Fruit fly (Drosophila melanogaster) whole organism, embryonic: ENCODE data around the gene CG3598.

Source experiments
- Aef1 ChIP-seq: fragments of 200-800 bp; sonication (Bioruptor generic); IDR thresholded peaks from 3 replicates; pipeline ENCODE4 v1.3.6; 2022; ENCODE audit warnings: missing biosample characterization, missing genetic modification characterization
- Asciz ChIP-seq: fragments of 200-800 bp; sonication (Bioruptor generic); optimal IDR thresholded peaks from 2 replicates; lab custom pipeline; 2017; ENCODE audit warnings: missing biosample characterization, mild to moderate bottlenecking, missing genetic modification characterization, missing genetic modification reagents
- Bdp1 ChIP-seq: fragments of 200-800 bp; sonication (Bioruptor generic); optimal IDR thresholded peaks from 3 replicates; lab custom pipeline; 2016; ENCODE audit warnings: missing biosample characterization, missing genetic modification characterization
- CG11085 ChIP-seq: fragments of 200-800 bp; sonication (Bioruptor generic); IDR thresholded peaks from 2 replicates; pipeline ENCODE4 v1.3.6; 2022; ENCODE audit warnings: missing biosample characterization, missing genetic modification characterization
- CG14014 ChIP-seq: fragments of 200-800 bp; sonication (Bioruptor generic); IDR thresholded peaks from 2 replicates; pipeline ENCODE4 v1.3.6; 2022; ENCODE audit warnings: missing biosample characterization, missing genetic modification characterization
- CG14710 ChIP-seq: fragments of 200-800 bp; sonication (Bioruptor generic); optimal IDR thresholded peaks from 3 replicates; lab custom pipeline; 2019; ENCODE audit warnings: missing biosample characterization, mild to moderate bottlenecking, missing genetic modification characterization, moderate library complexity
- CG1603 ChIP-seq: fragments of 200-800 bp; sonication (Bioruptor generic); optimal IDR thresholded peaks from 2 replicates; lab custom pipeline; 2019; ENCODE audit warnings: missing biosample characterization, mild to moderate bottlenecking, missing genetic modification characterization, moderate library complexity
- CG16815 ChIP-seq: fragments of 200-800 bp; sonication (Bioruptor generic); optimal IDR thresholded peaks from 3 replicates; lab custom pipeline; 2017; ENCODE audit warnings: missing biosample characterization, mild to moderate bottlenecking, missing genetic modification characterization
- CG1792 ChIP-seq: fragments of 200-800 bp; sonication (Bioruptor generic); optimal IDR thresholded peaks from 2 replicates; lab custom pipeline; 2016; ENCODE audit warnings: missing biosample characterization, missing genetic modification characterization
- CG2120 ChIP-seq: fragments of 200-800 bp; sonication (Bioruptor generic); optimal IDR thresholded peaks from 3 replicates; lab custom pipeline; 2016; ENCODE audit warnings: missing biosample characterization, missing genetic modification characterization
- CG3065 ChIP-seq: fragments of 200-800 bp; sonication (Bioruptor generic); optimal IDR thresholded peaks from 2 replicates; lab custom pipeline; 2016; ENCODE audit warnings: missing biosample characterization, missing genetic modification characterization
- CG32532 ChIP-seq: fragments of 200-800 bp; sonication (Bioruptor generic); IDR thresholded peaks from 2 replicates; pipeline ENCODE4 v1.3.6; 2022; ENCODE audit warnings: missing biosample characterization, missing genetic modification characterization
- CG4328 ChIP-seq: fragments of 200-800 bp; sonication (Bioruptor generic); optimal IDR thresholded peaks from 3 replicates; lab custom pipeline; 2017; ENCODE audit warnings: missing biosample characterization, missing genetic modification reagents, missing genetic modification characterization
- CG6654 ChIP-seq: fragments of 200-800 bp; sonication (Bioruptor generic); optimal IDR thresholded peaks from 2 replicates; lab custom pipeline; 2017; ENCODE audit warnings: missing biosample characterization, mild to moderate bottlenecking, missing genetic modification characterization
- CG6854 ChIP-seq: fragments of 200-800 bp; sonication (Bioruptor generic); optimal IDR thresholded peaks from 3 replicates; lab custom pipeline; 2017; ENCODE audit warnings: missing biosample characterization, mild to moderate bottlenecking, missing genetic modification characterization
- CG8290 ChIP-seq, 3 experiments: fragments of 200-800 bp; sonication (Bioruptor generic); optimal IDR thresholded peaks; 2 replicates each; lab custom pipeline; 2016 to 2019; ENCODE audit warnings: missing biosample characterization in 3 of 3, missing genetic modification characterization in 3 of 3, mild to moderate bottlenecking in 2 of 3, moderate library complexity in 1 of 3
- CoRest ChIP-seq: fragments of 200-800 bp; sonication (Bioruptor generic); optimal IDR thresholded peaks from 3 replicates; lab custom pipeline; 2018; ENCODE audit warnings: missing biosample characterization, mild to moderate bottlenecking, missing genetic modification characterization, moderate library complexity
- Dbx ChIP-seq: fragments of 200-800 bp; sonication (Bioruptor generic); IDR thresholded peaks from 3 replicates; pipeline ENCODE4 v1.3.6; 2022; ENCODE audit warnings: missing biosample characterization, missing genetic modification characterization
- Fer2 ChIP-seq: fragments of 200-800 bp; sonication (Bioruptor generic); optimal IDR thresholded peaks from 2 replicates; lab custom pipeline; 2018; ENCODE audit warnings: missing biosample characterization, mild to moderate bottlenecking, missing genetic modification characterization, moderate library complexity
- Hr51 ChIP-seq, 2 experiments: fragments of 200-800 bp; sonication (Bioruptor generic); optimal IDR thresholded peaks; 2 replicates in 1 of 2; 3 replicates in 1 of 2; lab custom pipeline; 2016 to 2018; ENCODE audit warnings: missing biosample characterization in 2 of 2, missing genetic modification characterization in 2 of 2, mild to moderate bottlenecking in 1 of 2, moderate library complexity in 1 of 2
- MTF-1 ChIP-seq: fragments of 200-800 bp; sonication (Bioruptor generic); optimal IDR thresholded peaks from 2 replicates; lab custom pipeline; 2018; ENCODE audit warnings: missing biosample characterization, mild to moderate bottlenecking, missing genetic modification characterization, borderline replicate concordance
- Mes4 ChIP-seq: fragments of 200-800 bp; sonication (Bioruptor generic); optimal IDR thresholded peaks from 2 replicates; lab custom pipeline; 2016; ENCODE audit warnings: missing biosample characterization, missing genetic modification characterization
- Nf-YA ChIP-seq: fragments of 200-800 bp; sonication (Bioruptor generic); IDR thresholded peaks from 2 replicates; pipeline ENCODE4 v1.3.6; 2022; ENCODE audit warnings: missing biosample characterization, missing genetic modification characterization
- NfI ChIP-seq: fragments of 200-800 bp; sonication (Bioruptor generic); optimal IDR thresholded peaks from 3 replicates; lab custom pipeline; 2018; ENCODE audit warnings: missing biosample characterization, mild to moderate bottlenecking, missing genetic modification characterization, moderate library complexity
- Optix ChIP-seq: fragments of 200-800 bp; sonication (Bioruptor generic); IDR thresholded peaks from 3 replicates; pipeline ENCODE4 v1.3.6; 2022; ENCODE audit warnings: missing biosample characterization, missing genetic modification characterization
- Ravus ChIP-seq: fragments of 200-800 bp; sonication (Bioruptor generic); IDR thresholded peaks from 2 replicates; pipeline ENCODE4 v1.3.6; 2022; ENCODE audit warnings: missing biosample characterization, missing genetic modification characterization
- Sin3A ChIP-seq: fragments of >200 bp; optimal IDR thresholded peaks from 2 replicates; lab custom pipeline; 2018
- Taf1 ChIP-seq: fragments of 200-800 bp; sonication (Bioruptor generic); IDR thresholded peaks from 2 replicates; pipeline ENCODE4 v1.3.6; 2022; ENCODE audit warnings: missing biosample characterization, missing genetic modification characterization
- ase ChIP-seq: fragments of 200-800 bp; sonication (Bioruptor generic); IDR thresholded peaks from 3 replicates; pipeline ENCODE4 v1.3.6; 2022; ENCODE audit warnings: missing biosample characterization, missing genetic modification characterization
- bcd ChIP-seq: fragments of 200-800 bp; sonication (Bioruptor generic); optimal IDR thresholded peaks from 2 replicates; lab custom pipeline; 2017; ENCODE audit warnings: missing biosample characterization, mild to moderate bottlenecking, missing genetic modification characterization
- bigmax ChIP-seq: fragments of 200-800 bp; sonication (Bioruptor generic); optimal IDR thresholded peaks from 2 replicates; lab custom pipeline; 2018; ENCODE audit warnings: missing biosample characterization, mild to moderate bottlenecking, missing genetic modification characterization
- ci ChIP-seq: fragments of 200-800 bp; sonication (Bioruptor generic); IDR thresholded peaks from 3 replicates; pipeline ENCODE4 v1.3.6; 2022; ENCODE audit warnings: missing biosample characterization, missing genetic modification characterization
- crc ChIP-seq: fragments of 200-800 bp; sonication (Bioruptor generic); optimal IDR thresholded peaks from 2 replicates; lab custom pipeline; 2016; ENCODE audit warnings: missing biosample characterization, missing genetic modification characterization
- croc ChIP-seq: fragments of 200-800 bp; sonication (Bioruptor generic); conservative IDR thresholded peaks from 3 replicates; pipeline ENCODE4 v1.3.6; 2022; ENCODE audit warnings: missing biosample characterization, missing genetic modification characterization
- disco-r ChIP-seq: fragments of 200-800 bp; sonication (Bioruptor generic); optimal IDR thresholded peaks from 2 replicates; lab custom pipeline; 2016; ENCODE audit warnings: missing biosample characterization, missing genetic modification characterization
- eyg ChIP-seq: fragments of 200-800 bp; sonication (Bioruptor generic); optimal IDR thresholded peaks from 3 replicates; lab custom pipeline; 2016; ENCODE audit warnings: missing biosample characterization, missing genetic modification characterization
- gcm ChIP-seq: fragments of 200-800 bp; sonication (Bioruptor generic); optimal IDR thresholded peaks from 2 replicates; lab custom pipeline; 2019; ENCODE audit warnings: missing biosample characterization, mild to moderate bottlenecking, missing genetic modification characterization, moderate library complexity
- grau ChIP-seq: fragments of 200-800 bp; optimal IDR thresholded peaks from 3 replicates; lab custom pipeline; 2019; ENCODE audit warnings: missing biosample characterization, mild to moderate bottlenecking, missing genetic modification characterization, moderate library complexity
- gro ChIP-seq: fragments of 200-800 bp; sonication (Bioruptor generic); optimal IDR thresholded peaks from 2 replicates; lab custom pipeline; 2016; ENCODE audit warnings: missing biosample characterization, missing genetic modification characterization
- ham ChIP-seq: fragments of 200-800 bp; sonication (Bioruptor generic); IDR thresholded peaks from 2 replicates; pipeline ENCODE4 v1.3.6; 2022; ENCODE audit warnings: missing biosample characterization, missing genetic modification characterization
- lab ChIP-seq: fragments of 200-800 bp; sonication (Bioruptor generic); optimal IDR thresholded peaks from 3 replicates; lab custom pipeline; 2017; ENCODE audit warnings: missing biosample characterization, missing genetic modification characterization, mild to moderate bottlenecking, moderate library complexity, missing genetic modification reagents
- lola ChIP-seq, 3 experiments: fragments of >200 bp in 2 of 3; fragments of 200-800 bp in 1 of 3; sonication (Bioruptor generic) in 1 of 3; optimal IDR thresholded peaks; 2 replicates each; lab custom pipeline; 2017 to 2019; ENCODE audit warnings: missing biosample characterization in 3 of 3, missing genetic modification characterization in 3 of 3, mild to moderate bottlenecking in 1 of 3, moderate library complexity in 1 of 3
- org-1 ChIP-seq: fragments of 200-800 bp; sonication (Bioruptor generic); optimal IDR thresholded peaks from 2 replicates; lab custom pipeline; 2017; ENCODE audit warnings: missing biosample characterization, missing genetic modification characterization
- otp ChIP-seq: fragments of 200-800 bp; sonication (Bioruptor generic); IDR thresholded peaks from 3 replicates; pipeline ENCODE4, ENCODE4 v1.3.6; 2022; ENCODE audit warnings: missing biosample characterization, missing genetic modification characterization
- row ChIP-seq: fragments of 200-800 bp; sonication (Bioruptor generic); IDR thresholded peaks from 3 replicates; pipeline ENCODE4 v1.3.6; 2022; ENCODE audit warnings: missing biosample characterization, missing genetic modification characterization
- stwl ChIP-seq: fragments of 200-800 bp; sonication (Bioruptor generic); optimal IDR thresholded peaks from 3 replicates; lab custom pipeline; 2018; ENCODE audit warnings: missing biosample characterization, mild to moderate bottlenecking, missing genetic modification characterization, moderate library complexity
- ttk ChIP-seq: fragments of 200-800 bp; sonication (Bioruptor generic); IDR thresholded peaks from 2 replicates; pipeline ENCODE4 v2.1.2; 2022; ENCODE audit warnings: missing biosample characterization, missing genetic modification characterization
- unpg ChIP-seq: fragments of 200-800 bp; sonication (Bioruptor generic); optimal IDR thresholded peaks from 3 replicates; lab custom pipeline; 2018; ENCODE audit warnings: missing biosample characterization, mild to moderate bottlenecking, missing genetic modification characterization, moderate library complexity
- usp ChIP-seq: fragments of >200 bp; optimal IDR thresholded peaks from 2 replicates; lab custom pipeline; 2017; ENCODE audit warnings: missing biosample characterization, missing genetic modification characterization
- wek ChIP-seq: fragments of 200-800 bp; sonication (Bioruptor generic); optimal IDR thresholded peaks from 3 replicates; lab custom pipeline; 2018; ENCODE audit warnings: missing biosample characterization, mild to moderate bottlenecking, missing genetic modification characterization, moderate library complexity
- yki ChIP-seq: fragments of >200 bp; optimal IDR thresholded peaks from 3 replicates; lab custom pipeline; 2018

Gene CG3598

DNA sequence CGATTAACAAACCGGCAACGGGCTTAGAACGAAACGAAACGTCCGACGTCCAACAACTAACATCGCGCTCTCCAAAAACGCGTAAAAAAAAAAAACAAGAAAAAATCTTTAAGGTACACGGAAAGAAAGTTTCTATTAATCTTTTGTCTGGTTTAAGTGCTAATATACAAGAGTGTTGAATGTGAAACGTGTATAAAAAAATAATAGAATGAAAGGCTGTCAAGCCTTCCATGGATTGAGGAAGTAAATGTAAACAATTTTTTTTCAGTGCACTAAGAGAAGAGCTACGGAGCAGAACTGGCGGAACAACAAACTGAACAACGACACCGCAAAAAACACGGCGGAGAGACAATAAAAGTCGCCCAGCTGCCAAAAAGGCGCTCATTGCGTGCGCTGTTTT is 17.1 kb upstream of the CG3598 start, which contains the start of gene CG3588 (continued):
- TF ChIP-seq eyg (GFP tag; lab: Kevin White, UChicago) (peak; percentile 55), Bdp1 (GFP tag; lab: Kevin White, UChicago) (peak; percentile 13), wek (GFP tag; lab: Kevin White, UChicago) (no peak), Sin3A (lab: Kevin White, UChicago) (no peak), croc (peak; percentile 38; the same call in 2 of the 3 replicates), CG4328 (no peak), CG1603 (peak; percentile 47), Optix (GFP tag; lab: Robert Waterston, UW) (no peak), CG3065 (GFP tag; lab: Kevin White, UChicago) (no peak), bcd (GFP tag; lab: Kevin White, UChicago) (peak; percentile 68), NfI (GFP tag; lab: Kevin White, UChicago) (peak; percentile 81), CG8290 (GFP tag; optimal IDR thresholded peaks at IDR 0.05; lab: Kevin White, UChicago) (no peak), CG8290 (tag; optimal IDR thresholded peaks at IDR 0.05; lab: Kevin White, UChicago) (peak in 1 of 2 experiments; percentile 66), CG16815 (GFP tag; lab: Kevin White, UChicago) (peak; percentile 15), otp (peak; percentile 51; the same call in 1 of the 3 replicates), ttk (peak; percentile 50), grau (peak; percentile 71), Hr51 (GFP tag; optimal IDR thresholded peaks at IDR 0.05; lab: Kevin White, UChicago) (peak; percentile 40 to 64), stwl (tag; lab: Kevin White, UChicago) (no peak), CG14710 (tag; lab: Kevin White, UChicago) (peak; percentile 32), MTF-1 (GFP tag; lab: Kevin White, UChicago) (peak; percentile 21), unpg (peak; percentile 81), CG1792 (GFP tag; lab: Kevin White, UChicago) (peak; percentile 71), org-1 (GFP tag; lab: Kevin White, UChicago) (peak; percentile 36), ham (GFP tag; lab: Robert Waterston, UW) (no peak), CG6854 (peak; percentile 60), CG6654 (GFP tag; lab: Kevin White, UChicago) (no peak), crc (GFP tag; lab: Kevin White, UChicago) (no peak), Nf-YA (0 out of 2 replicates have a peak, but pooled peaks have one; percentile 19), CG32532 (GFP tag; lab: Robert Waterston, UW) (peak; percentile 92), Dbx (peak; percentile 87), Fer2 (peak; percentile 41), Mes4 (GFP tag; lab: Kevin White, UChicago) (no peak), CoRest (peak; percentile 73), ci (GFP tag; lab: Robert Waterston, UW) (peak; percentile 77), yki (no peak), gcm (GFP tag; lab: Kevin White, UChicago) (no peak), ase (GFP tag; lab: Robert Waterston, UW) (peak; percentile 62; the same call in 2 of the 3 replicates), CG2120 (GFP tag; lab: Kevin White, UChicago) (peak; percentile 91), CG11085 (GFP tag; lab: Robert Waterston, UW) (peak; percentile 57), lab (GFP tag; lab: Kevin White, UChicago) (peak; percentile 83), Asciz (GFP tag; lab: Kevin White, UChicago) (peak; percentile 37), disco-r (GFP tag; lab: Kevin White, UChicago) (peak; percentile 54), CG14014 (GFP tag; lab: Robert Waterston, UW) (peak; percentile 88), bigmax (GFP tag; lab: Kevin White, UChicago) (no peak), usp (GFP tag; lab: Kevin White, UChicago) (no peak), row (GFP tag; lab: Robert Waterston, UW) (peak; percentile 79), Taf1 (GFP tag; lab: Robert Waterston, UW) (peak; percentile 79), lola (GFP tag; optimal IDR thresholded peaks at IDR 0.05; lab: Kevin White, UChicago) (no peak), Ravus (GFP tag; lab: Robert Waterston, UW) (peak; percentile 58), Aef1 (GFP tag; lab: Robert Waterston, UW) (peak; percentile 80), gro (GFP tag; lab: Kevin White, UChicago) (peak; percentile 93)
